Worm (Caenorhabditis elegans) whole organism, midembryonic: ENCODE results near the gene R01B10.2.

Source experiments
- ref-1 ChIP-seq: fragments of 200-800 bp; sonication (Bioruptor generic); conservative IDR thresholded peaks from 2 replicates; pipeline ENCODE4 v1.3.6; 2022; ENCODE audit warnings: missing genetic modification reagents, missing genetic modification characterization, missing compliant biosample characterization
- ztf-29 ChIP-seq: fragments of 200-800 bp; sonication (Bioruptor generic); IDR thresholded peaks from 2 replicates; pipeline ENCODE4 v1.3.6; 2022; ENCODE audit warnings: missing genetic modification reagents, missing genetic modification characterization, missing compliant biosample characterization

ce11 chrV:5991490-5992069 lies 49.7 kb downstream of the R01B10.2 start:
- TF ChIP-seq ref-1 (GFP tag; lab: Robert Waterston, UW) (no peak), ztf-29 (GFP tag; lab: Robert Waterston, UW) (no peak)
